Worm (Caenorhabditis elegans): ENCODE data around the gene F47B8.5.

F47B8.5 gene

ce11 chrV:14350949-14351348 lies 23.3 kb upstream of the F47B8.5 start (continued):
- TF ChIP-seq pha-4 (GFP tag; IDR thresholded peaks at IDR 0.05), result peak; percentile 11; the same call in 1 of the 2 replicates
- TF ChIP-seq pha-4 (tag; optimal IDR thresholded peaks at IDR 0.05), result no peak
- TF ChIP-seq hif-1 (tag; optimal IDR thresholded peaks at IDR 0.05), result peak in 1 of 2 experiments; percentile 70
- no peak for TF ChIP-seq daf-12 (tag; optimal IDR thresholded peaks at IDR 0.05)
- no peak for TF ChIP-seq attf-4 (tag; optimal IDR thresholded peaks at IDR 0.05)
- TF ChIP-seq R02D3.7 (tag; optimal IDR thresholded peaks at IDR 0.05), result no peak
- TF ChIP-seq egl-43 (GFP tag; IDR thresholded peaks at IDR 0.05), result peak; percentile 86
- TF ChIP-seq nhr-6 (tag; optimal IDR thresholded peaks at IDR 0.05), result peak; percentile 98
- TF ChIP-seq jun-1 (tag; optimal IDR thresholded peaks at IDR 0.05), result peak; percentile 40
- TF ChIP-seq pqm-1 (tag; optimal IDR thresholded peaks at IDR 0.05), result peak; percentile 81
- TF ChIP-seq mes-2 (tag; optimal IDR thresholded peaks at IDR 0.05; ENCODE audit: poor library complexity, severe bottlenecking), result peak; percentile 84
- TF ChIP-seq ces-1 (GFP tag; optimal IDR thresholded peaks at IDR 0.05), result peak; percentile 1
- TF ChIP-seq spr-3 (GFP tag; optimal IDR thresholded peaks at IDR 0.05), result no peak
- TF ChIP-seq F10B5.3 (tag; optimal IDR thresholded peaks at IDR 0.05), result no peak
- no peak for TF ChIP-seq ceh-32 (tag; optimal IDR thresholded peaks at IDR 0.05; ENCODE audit: poor library complexity)
- TF ChIP-seq nhr-76 (tag; optimal IDR thresholded peaks at IDR 0.05), result no peak
- TF ChIP-seq tag-97 (GFP tag; IDR thresholded peaks at IDR 0.05), result no peak
- peak; percentile 88 for TF ChIP-seq dmd-6 (GFP tag; IDR thresholded peaks at IDR 0.05)
- TF ChIP-seq Y105C5A.15 (GFP tag; IDR thresholded peaks at IDR 0.05), result no peak
- peak; percentile 74 for TF ChIP-seq dpl-1 (GFP tag; optimal IDR thresholded peaks at IDR 0.05)
- no peak for TF ChIP-seq nhr-237 (tag; optimal IDR thresholded peaks at IDR 0.05)
- no peak for TF ChIP-seq php-3 (GFP tag; IDR thresholded peaks at IDR 0.05)
- TF ChIP-seq hmg-1.1 (GFP tag; IDR thresholded peaks at IDR 0.05), result peak; percentile 91
- no peak for TF ChIP-seq dmd-8 (GFP tag; IDR thresholded peaks at IDR 0.05)
- TF ChIP-seq sdz-12 (GFP tag; optimal IDR thresholded peaks at IDR 0.05), result no peak
- TF ChIP-seq zip-11 (GFP tag; IDR thresholded peaks at IDR 0.05), result no peak
- no peak for TF ChIP-seq egl-27 (tag; optimal IDR thresholded peaks at IDR 0.05)
- TF ChIP-seq nhr-25 (tag; optimal IDR thresholded peaks at IDR 0.05; ENCODE audit: borderline replicate concordance, insufficient read depth), result peak; percentile 4
- TF ChIP-seq dve-1 (tag; optimal IDR thresholded peaks at IDR 0.05; ENCODE audit: insufficient read depth), result peak; percentile 56
- TF ChIP-seq Y75B8A.6 (GFP tag; IDR thresholded peaks at IDR 0.05), result no peak
- no peak for TF ChIP-seq Y5F2A.4 (GFP tag; optimal IDR thresholded peaks at IDR 0.05)
- no peak for TF ChIP-seq snpc-4 (tag; optimal IDR thresholded peaks at IDR 0.05)
- peak; percentile 67 for TF ChIP-seq hlh-30 (tag; optimal IDR thresholded peaks at IDR 0.05; ENCODE audit: insufficient read depth)
- TF ChIP-seq rbr-2 (tag; optimal IDR thresholded peaks at IDR 0.05), result peak; percentile 86
- peak; percentile 94 for TF ChIP-seq set-16 (GFP tag; IDR thresholded peaks at IDR 0.05)
- TF ChIP-seq F49E8.2 (tag; optimal IDR thresholded peaks at IDR 0.05; ENCODE audit: borderline replicate concordance), result no peak
- TF ChIP-seq ceh-20 (GFP tag; IDR thresholded peaks at IDR 0.05), result peak; percentile 76; the same call in 1 of the 2 replicates
- TF ChIP-seq nhr-11 (tag; optimal IDR thresholded peaks at IDR 0.05), result peak; percentile 84
- no peak for TF ChIP-seq Y48G9A.11 (GFP tag; IDR thresholded peaks at IDR 0.05)
- TF ChIP-seq arid-1 (GFP tag; conservative IDR thresholded peaks at IDR 0.05), result 0 out of 2 replicates have a peak, but pooled peaks have one; percentile 5
- TF ChIP-seq nhr-28 (tag; optimal IDR thresholded peaks at IDR 0.05), result peak; percentile 88
- TF ChIP-seq ztf-11 (tag; optimal IDR thresholded peaks at IDR 0.05), result no peak
- peak; percentile 23 for TF ChIP-seq duxl-1 (tag; optimal IDR thresholded peaks at IDR 0.05; ENCODE audit: poor library complexity)
- no peak for TF ChIP-seq fos-1 (tag; optimal IDR thresholded peaks at IDR 0.05)
- TF ChIP-seq daf-16 (GFP tag; optimal IDR thresholded peaks at IDR 0.05), result no peak
- peak; percentile 60 for TF ChIP-seq daf-16 (tag; optimal IDR thresholded peaks at IDR 0.05)
- 0 out of 2 replicates have a peak, but pooled peaks have one; percentile 40 for TF ChIP-seq lim-7 (GFP tag; IDR thresholded peaks at IDR 0.05)
- TF ChIP-seq daf-8 (GFP tag; IDR thresholded peaks at IDR 0.05), result no peak
- no peak for TF ChIP-seq daf-19 (GFP tag; conservative IDR thresholded peaks at IDR 0.05)
- TF ChIP-seq lsy-2 (tag; optimal IDR thresholded peaks at IDR 0.05), result peak; percentile 67 to 81
- TF ChIP-seq spr-1 (tag; optimal IDR thresholded peaks at IDR 0.05), result peak; percentile 42

Data from whole organism, L4 larva.